Worm (Caenorhabditis elegans): ENCODE results near the gene sfxn-1.3.

Gene sfxn-1.3

ce11 chrV:15718562-15718961 lies 8.1 kb upstream of the sfxn-1.3 start, which contains the start of gene Y6E2A.5:
TSS of gene Y6E2A.5 (minus strand) at chrV:15718662.
- no peak for TF ChIP-seq aly-2 (tag; optimal IDR thresholded peaks at IDR 0.05)
- TF ChIP-seq sea-2 (GFP tag; optimal IDR thresholded peaks at IDR 0.05), result no peak
- no peak for TF ChIP-seq nhr-23 (tag; optimal IDR thresholded peaks at IDR 0.05)
- peak; percentile 1 for TF ChIP-seq pqm-1 (tag; optimal IDR thresholded peaks at IDR 0.05)

ce11 chrV:15719570-15719969 lies 7.1 kb upstream of the sfxn-1.3 start, which contains the start of gene Y6E2A.7:
TSS of gene Y6E2A.7 (plus strand) at chrV:15719870.
- no peak for TF ChIP-seq sea-2 (GFP tag; optimal IDR thresholded peaks at IDR 0.05)
- no peak for TF ChIP-seq nfya-1 (tag; optimal IDR thresholded peaks at IDR 0.05; ENCODE audit: insufficient read depth)
- no peak for TF ChIP-seq ceh-28 (tag; optimal IDR thresholded peaks at IDR 0.05)

- TF ChIP-seq ceh-9 (tag; optimal IDR thresholded peaks at IDR 0.05) (no peak), snpc-4 (tag; optimal IDR thresholded peaks at IDR 0.05) (no peak)
Measured at ce11 chrV:15721431-15721830, 5.2 kb upstream of the sfxn-1.3 start.

- TF ChIP-seq lin-39 (tag; optimal IDR thresholded peaks at IDR 0.05) (no peak), aly-2 (tag; optimal IDR thresholded peaks at IDR 0.05) (no peak), unc-39 (tag; optimal IDR thresholded peaks at IDR 0.05) (no peak), nhr-237 (tag; optimal IDR thresholded peaks at IDR 0.05) (no peak), nhr-25 (tag; optimal IDR thresholded peaks at IDR 0.05) (no peak), fos-1 (tag; optimal IDR thresholded peaks at IDR 0.05) (no peak), R02D3.7 (tag; optimal IDR thresholded peaks at IDR 0.05) (no peak), fkh-10 (GFP tag; optimal IDR thresholded peaks at IDR 0.05) (no peak), nhr-67 (tag; optimal IDR thresholded peaks at IDR 0.05) (no peak), jun-1 (tag; optimal IDR thresholded peaks at IDR 0.05) (no peak), pqm-1 (tag; optimal IDR thresholded peaks at IDR 0.05) (no peak), sea-2 (GFP tag; optimal IDR thresholded peaks at IDR 0.05) (no peak), elt-1 (tag; optimal IDR thresholded peaks at IDR 0.05) (no peak), ceh-16 (tag; optimal IDR thresholded peaks at IDR 0.05) (no peak), pha-4 (tag; optimal IDR thresholded peaks at IDR 0.05) (no peak)
Measured at ce11 chrV:15721888-15722287, 4.8 kb upstream of the sfxn-1.3 start, which contains the start of gene srh-140. TSS of gene srh-140 (plus strand) at chrV:15722188.

ce11 chrV:15730459-15730858 lies 3.8 kb downstream of the sfxn-1.3 start, which contains the start of gene Y6E2A.10:
TSS of gene Y6E2A.10 (minus strand) at chrV:15730559.
- TF ChIP-seq nhr-12 (tag; optimal IDR thresholded peaks at IDR 0.05), result no peak
- TF ChIP-seq fos-1 (tag; optimal IDR thresholded peaks at IDR 0.05), result no peak
- no peak for TF ChIP-seq ztf-4 (tag; optimal IDR thresholded peaks at IDR 0.05)
- no peak for TF ChIP-seq ceh-9 (tag; optimal IDR thresholded peaks at IDR 0.05)
- no peak for TF ChIP-seq aly-2 (tag; optimal IDR thresholded peaks at IDR 0.05)
- no peak for TF ChIP-seq nhr-67 (tag; optimal IDR thresholded peaks at IDR 0.05)
- TF ChIP-seq nhr-237 (tag; optimal IDR thresholded peaks at IDR 0.05), result no peak
- no peak for TF ChIP-seq ceh-82 (tag; optimal IDR thresholded peaks at IDR 0.05)
- no peak for TF ChIP-seq nhr-28 (tag; optimal IDR thresholded peaks at IDR 0.05)
- TF ChIP-seq egl-27 (tag; optimal IDR thresholded peaks at IDR 0.05), result no peak
- TF ChIP-seq nhr-23 (tag; optimal IDR thresholded peaks at IDR 0.05), result no peak
- no peak for TF ChIP-seq mdl-1 (tag; optimal IDR thresholded peaks at IDR 0.05)
- TF ChIP-seq nhr-77 (tag; optimal IDR thresholded peaks at IDR 0.05), result no peak
- TF ChIP-seq lin-39 (tag; optimal IDR thresholded peaks at IDR 0.05), result no peak

ce11 chrV:15732209-15732608 lies 5.6 kb downstream of the sfxn-1.3 start, which contains the start of gene str-38:
TSS of gene str-38 (minus strand) at chrV:15732309.
- TF ChIP-seq aly-2 (tag; optimal IDR thresholded peaks at IDR 0.05), result no peak
- TF ChIP-seq pha-4 (tag; optimal IDR thresholded peaks at IDR 0.05), result no peak
- TF ChIP-seq ceh-9 (tag; optimal IDR thresholded peaks at IDR 0.05), result no peak
- TF ChIP-seq jun-1 (tag; optimal IDR thresholded peaks at IDR 0.05), result no peak
- no peak for TF ChIP-seq nhr-28 (tag; optimal IDR thresholded peaks at IDR 0.05)
- TF ChIP-seq nhr-25 (tag; optimal IDR thresholded peaks at IDR 0.05), result no peak

ce11 chrV:15733020-15733419 lies 6.4 kb downstream of the sfxn-1.3 start:
- TF ChIP-seq jun-1 (tag; optimal IDR thresholded peaks at IDR 0.05) (no peak), lin-39 (tag; optimal IDR thresholded peaks at IDR 0.05) (no peak), daf-12 (tag; optimal IDR thresholded peaks at IDR 0.05) (no peak)

- no peak for TF ChIP-seq lin-15B (tag; optimal IDR thresholded peaks at IDR 0.05)
- TF ChIP-seq hmg-11 (tag; optimal IDR thresholded peaks at IDR 0.05), result no peak
- no peak for TF ChIP-seq ZK546.5 (tag; optimal IDR thresholded peaks at IDR 0.05)
- no peak for TF ChIP-seq ceh-9 (tag; optimal IDR thresholded peaks at IDR 0.05)
- no peak for TF ChIP-seq unc-39 (tag; optimal IDR thresholded peaks at IDR 0.05)
- no peak for TF ChIP-seq nhr-43 (tag; optimal IDR thresholded peaks at IDR 0.05; ENCODE audit: poor library complexity, severe bottlenecking)
- TF ChIP-seq lsy-12 (tag; optimal IDR thresholded peaks at IDR 0.05), result no peak
- no peak for TF ChIP-seq skn-1 (tag; optimal IDR thresholded peaks at IDR 0.05)
- no peak for TF ChIP-seq egl-27 (tag; optimal IDR thresholded peaks at IDR 0.05)
- no peak for TF ChIP-seq zag-1 (tag; optimal IDR thresholded peaks at IDR 0.05)
- TF ChIP-seq elt-2 (tag; optimal IDR thresholded peaks at IDR 0.05), result no peak
- no peak for TF ChIP-seq nhr-77 (tag; optimal IDR thresholded peaks at IDR 0.05)
- TF ChIP-seq tbx-2 (tag; optimal IDR thresholded peaks at IDR 0.05), result no peak
- no peak for TF ChIP-seq unc-62 (GFP tag; optimal IDR thresholded peaks at IDR 0.05)
- TF ChIP-seq ceh-28 (tag; optimal IDR thresholded peaks at IDR 0.05), result no peak
- no peak for TF ChIP-seq fos-1 (tag; optimal IDR thresholded peaks at IDR 0.05)
- TF ChIP-seq mdl-1 (tag; optimal IDR thresholded peaks at IDR 0.05), result no peak
Measured at ce11 chrV:15733568-15733967, 6.9 kb downstream of the sfxn-1.3 start, which contains the start of gene T23D5.3. TSS of gene T23D5.3 (minus strand) at chrV:15733668.
